Worm (Caenorhabditis elegans): ENCODE results near the gene W09H1.3.

ce11 chrII:13164062-13164461 lies 20.2 kb upstream of the W09H1.3 start:
- TF ChIP-seq cog-1 (tag; optimal IDR thresholded peaks at IDR 0.05): no peak
- TF ChIP-seq ztf-29 (GFP tag; IDR thresholded peaks at IDR 0.05): no peak
- TF ChIP-seq flt-1 (GFP tag; IDR thresholded peaks at IDR 0.05): no peak
- TF ChIP-seq T22C8.4 (GFP tag; IDR thresholded peaks at IDR 0.05): no peak
